Worm (Caenorhabditis elegans) whole organism, late embryonic: ENCODE measurements around the gene spp-13.
"Not testable (repeated sequence)": the region's sequence is repeated elsewhere in the genome, so short reads cannot be mapped to it uniquely, and the experiment has no call there.

Experiments
- C38D4.7 ChIP-seq: fragments of 200-800 bp; sonication (Bioruptor generic); optimal IDR thresholded peaks from 2 replicates; lab custom pipeline; 2018; ENCODE audit warnings: mild to moderate bottlenecking, missing genetic modification characterization, moderate library complexity, missing compliant biosample characterization
- K02D7.2 ChIP-seq: sonication (generic microtip); optimal IDR thresholded peaks from 2 replicates; lab custom pipeline; 2017; ENCODE audit warnings: mild to moderate bottlenecking, missing genetic modification characterization, missing compliant biosample characterization
- Y22D7AL.16 ChIP-seq: sonication (generic microtip); optimal IDR thresholded peaks from 2 replicates; lab custom pipeline; 2016; ENCODE audit warnings: missing genetic modification characterization, missing compliant biosample characterization
- ceh-18 ChIP-seq: sonication (generic microtip); optimal IDR thresholded peaks from 2 replicates; lab custom pipeline; 2016; ENCODE audit warnings: missing genetic modification characterization, missing compliant biosample characterization
- ceh-19 ChIP-seq: fragments of 200-800 bp; sonication (Bioruptor generic); optimal IDR thresholded peaks from 2 replicates; lab custom pipeline; 2018; ENCODE audit warnings: mild to moderate bottlenecking, missing genetic modification characterization, missing compliant biosample characterization
- ceh-22 ChIP-seq: sonication (generic microtip); optimal IDR thresholded peaks from 2 replicates; lab custom pipeline; 2017; ENCODE audit warnings: missing biosample characterization, missing genetic modification characterization
- ceh-24 ChIP-seq: sonication (generic microtip); optimal IDR thresholded peaks from 2 replicates; lab custom pipeline; 2016; ENCODE audit warnings: mild to moderate bottlenecking, missing genetic modification characterization, missing compliant biosample characterization
- ceh-45 ChIP-seq: fragments of 200-800 bp; sonication (Bioruptor generic); IDR thresholded peaks from 2 replicates; pipeline ENCODE4 v1.3.6; 2022; ENCODE audit warnings: missing genetic modification reagents, missing genetic modification characterization, missing compliant biosample characterization
- ceh-48 ChIP-seq: sonication (generic microtip); optimal IDR thresholded peaks from 2 replicates; lab custom pipeline; 2016; ENCODE audit warnings: missing genetic modification characterization, inconsistent platforms, missing compliant biosample characterization
- ceh-6 ChIP-seq: fragments of 200-800 bp; sonication (Bioruptor generic); optimal IDR thresholded peaks from 2 replicates; lab custom pipeline; 2018; ENCODE audit warnings: mild to moderate bottlenecking, missing genetic modification characterization, missing compliant biosample characterization
- dve-1 ChIP-seq: sonication (generic microtip); optimal IDR thresholded peaks from 2 replicates; lab custom pipeline; 2017; ENCODE audit warnings: antibody characterized with exemption, mild to moderate bottlenecking, missing genetic modification characterization, missing compliant biosample characterization
- elt-2 ChIP-seq: sonication (generic microtip); optimal IDR thresholded peaks from 2 replicates; lab custom pipeline; 2016; ENCODE audit warnings: missing genetic modification reagents, missing genetic modification characterization, missing compliant biosample characterization
- elt-4 ChIP-seq: sonication (generic microtip); optimal IDR thresholded peaks from 2 replicates; lab custom pipeline; 2016; ENCODE audit warnings: missing genetic modification characterization, missing compliant biosample characterization
- eyg-1 ChIP-seq: sonication (generic microtip); optimal IDR thresholded peaks from 2 replicates; lab custom pipeline; 2016; ENCODE audit warnings: missing genotype, missing genetic modification characterization, missing compliant biosample characterization
- fax-1 ChIP-seq: sonication (generic microtip); optimal IDR thresholded peaks from 2 replicates; lab custom pipeline; 2016; ENCODE audit warnings: missing genotype, missing genetic modification characterization, missing compliant biosample characterization
- fkh-6 ChIP-seq: sonication (generic microtip); optimal IDR thresholded peaks from 2 replicates; lab custom pipeline; 2016; ENCODE audit warnings: missing genetic modification characterization, missing compliant biosample characterization
- hlh-15 ChIP-seq: sonication (generic microtip); optimal IDR thresholded peaks from 2 replicates; lab custom pipeline; 2016; ENCODE audit warnings: missing genetic modification characterization, missing compliant biosample characterization
- hlh-30 ChIP-seq: sonication (generic microtip); optimal IDR thresholded peaks from 2 replicates; lab custom pipeline; 2017; ENCODE audit warnings: antibody characterized with exemption, missing genetic modification characterization, missing compliant biosample characterization; ENCODE audit not compliant: insufficient read depth
- hlh-6 ChIP-seq: sonication (generic microtip); optimal IDR thresholded peaks from 2 replicates; lab custom pipeline; 2016; ENCODE audit warnings: missing genotype, missing genetic modification characterization, missing compliant biosample characterization
- hlh-8 ChIP-seq: sonication (generic microtip); optimal IDR thresholded peaks from 2 replicates; lab custom pipeline; 2016; ENCODE audit warnings: missing genotype, missing genetic modification characterization, missing compliant biosample characterization
- lim-6 ChIP-seq: sonication (generic microtip); optimal IDR thresholded peaks from 2 replicates; lab custom pipeline; 2016; ENCODE audit warnings: missing genetic modification characterization, missing compliant biosample characterization
- lin-11 ChIP-seq: fragments of 200-800 bp; sonication (Bioruptor generic); optimal IDR thresholded peaks from 2 replicates; lab custom pipeline; 2018; ENCODE audit warnings: mild to moderate bottlenecking, missing genetic modification characterization, missing compliant biosample characterization
- madf-2 ChIP-seq: sonication (generic microtip); optimal IDR thresholded peaks from 2 replicates; lab custom pipeline; 2017; ENCODE audit warnings: missing genetic modification characterization, missing compliant biosample characterization
- nfya-1 ChIP-seq: sonication (generic microtip); optimal IDR thresholded peaks from 2 replicates; lab custom pipeline; 2017; ENCODE audit warnings: missing genetic modification characterization, mild to moderate bottlenecking, missing compliant biosample characterization, antibody characterized with exemption, moderate library complexity
- nhr-11 ChIP-seq: fragments of 150-350 bp; optimal IDR thresholded peaks from 2 replicates; lab custom pipeline; 2014; ENCODE audit warnings: missing biosample characterization, missing genetic modification characterization
- odd-2 ChIP-seq: sonication (generic microtip); optimal IDR thresholded peaks from 2 replicates; lab custom pipeline; 2017; ENCODE audit warnings: antibody characterized with exemption, mild to moderate bottlenecking, missing genetic modification characterization, missing compliant biosample characterization
- pag-3 ChIP-seq: sonication (generic microtip); optimal IDR thresholded peaks from 2 replicates; lab custom pipeline; 2016; ENCODE audit warnings: missing compliant biosample characterization, missing genetic modification characterization, borderline replicate concordance
- pat-9 ChIP-seq: fragments of 200-800 bp; sonication (Bioruptor generic); optimal IDR thresholded peaks from 2 replicates; lab custom pipeline; 2018; ENCODE audit warnings: mild to moderate bottlenecking, missing genetic modification characterization, moderate library complexity, missing compliant biosample characterization
- pha-2 ChIP-seq: sonication (generic microtip); optimal IDR thresholded peaks from 2 replicates; lab custom pipeline; 2017; ENCODE audit warnings: mild to moderate bottlenecking, missing genetic modification characterization, missing compliant biosample characterization
- pros-1 ChIP-seq: fragments of 150-350 bp; optimal IDR thresholded peaks from 2 replicates; lab custom pipeline; 2014; ENCODE audit warnings: missing biosample characterization, missing genetic modification reagents, missing genetic modification characterization
- ref-2 ChIP-seq: sonication (generic microtip); optimal IDR thresholded peaks from 2 replicates; lab custom pipeline; 2016; ENCODE audit warnings: missing genetic modification characterization, missing compliant biosample characterization
- rnt-1 ChIP-seq: sonication (generic microtip); optimal IDR thresholded peaks from 2 replicates; lab custom pipeline; 2016; ENCODE audit warnings: missing genetic modification characterization, missing compliant biosample characterization
- sox-2 ChIP-seq: fragments of 200-800 bp; sonication (Bioruptor generic); IDR thresholded peaks from 2 replicates; pipeline ENCODE4 v1.3.6; 2022; ENCODE audit warnings: missing genetic modification reagents, missing genetic modification characterization, missing compliant biosample characterization
- sox-4 ChIP-seq: sonication (generic microtip); optimal IDR thresholded peaks from 2 replicates; lab custom pipeline; 2017; ENCODE audit warnings: mild to moderate bottlenecking, missing genetic modification characterization, inconsistent platforms, missing compliant biosample characterization
- syd-9 ChIP-seq: sonication (generic microtip); optimal IDR thresholded peaks from 2 replicates; lab custom pipeline; 2016; ENCODE audit warnings: mild to moderate bottlenecking, missing genetic modification characterization, moderate library complexity, missing compliant biosample characterization
- tbx-2 ChIP-seq: sonication (generic microtip); optimal IDR thresholded peaks from 2 replicates; lab custom pipeline; 2016; ENCODE audit warnings: missing genetic modification characterization, missing compliant biosample characterization
- unc-3 ChIP-seq, 2 experiments: fragments of 200-800 bp in 1 of 2; sonication (Bioruptor generic) in 1 of 2; sonication (generic microtip) in 1 of 2; conservative IDR thresholded peaks in 1 of 2; optimal IDR thresholded peaks in 1 of 2; 2 replicates each; pipeline versions ENCODE4 v1.3.6 to Lab custom; 2016 to 2022; ENCODE audit warnings: missing compliant biosample characterization in 2 of 2, missing genetic modification characterization in 2 of 2, missing genetic modification reagents in 1 of 2
- unc-42 ChIP-seq: sonication (generic microtip); optimal IDR thresholded peaks from 2 replicates; lab custom pipeline; 2016; ENCODE audit warnings: missing genotype, missing genetic modification characterization, missing compliant biosample characterization
- unc-55 ChIP-seq: sonication (generic microtip); optimal IDR thresholded peaks from 2 replicates; lab custom pipeline; 2017; ENCODE audit warnings: missing biosample characterization, missing genetic modification reagents, missing genetic modification characterization
- unc-86 ChIP-seq: sonication (generic microtip); optimal IDR thresholded peaks from 2 replicates; lab custom pipeline; 2016; ENCODE audit warnings: missing genetic modification characterization, missing compliant biosample characterization
- ztf-16 ChIP-seq: sonication (generic microtip); optimal IDR thresholded peaks from 2 replicates; lab custom pipeline; 2017; ENCODE audit warnings: missing genetic modification characterization, missing compliant biosample characterization

spp-13 gene

ce11 chrX:8410754-8411153 is 7.6 kb downstream of the spp-13 start, which contains the start of gene F08F1.9:
Gene F08F1.9 (minus strand): TSS chrX:8410854.
- TF ChIP-seq Y22D7AL.16; ceh-18 (tag; lab: Kevin White, UChicago); syd-9 (tag; lab: Kevin White, UChicago): not testable (repeated sequence)

- no peak for TF ChIP-seq hlh-30 (tag; lab: Kevin White, UChicago)
- TF ChIP-seq unc-55 (GFP tag; lab: Kevin White, UChicago), result no peak
- TF ChIP-seq ceh-6 (GFP tag; lab: Kevin White, UChicago), result no peak
- no peak for TF ChIP-seq rnt-1 (tag; lab: Kevin White, UChicago)
- no peak for TF ChIP-seq eyg-1 (tag; lab: Kevin White, UChicago)
- no peak for TF ChIP-seq unc-3 (GFP tag; conservative IDR thresholded peaks at IDR 0.05; lab: Robert Waterston, UW)
- no peak for TF ChIP-seq unc-3 (tag; optimal IDR thresholded peaks at IDR 0.05; lab: Kevin White, UChicago)
- no peak for TF ChIP-seq lim-6
- no peak for TF ChIP-seq C38D4.7 (GFP tag; lab: Kevin White, UChicago)
- no peak for TF ChIP-seq dve-1 (tag; lab: Kevin White, UChicago)
Measured at ce11 chrX:8408267-8408666, 10.1 kb downstream of the spp-13 start, which contains the start of gene sulp-3. Gene sulp-3 (minus strand): TSS chrX:8408367.

- TF ChIP-seq unc-42 (tag; lab: Kevin White, UChicago) (no peak), fax-1 (no peak), dve-1 (tag; lab: Kevin White, UChicago) (no peak), nfya-1 (tag; lab: Kevin White, UChicago) (no peak), elt-4 (tag; lab: Kevin White, UChicago) (no peak), ztf-16 (tag; lab: Kevin White, UChicago) (no peak), pha-2 (tag; lab: Kevin White, UChicago) (no peak)
Measured at ce11 chrX:8406815-8407214, 11.5 kb downstream of the spp-13 start.

ce11 chrX:8404308-8405085 is 13.8 kb downstream of the spp-13 start:
- TF ChIP-seq sox-2 (peak; percentile 92), Y22D7AL.16 (peak; percentile 94), odd-2 (tag; lab: Kevin White, UChicago) (peak; percentile 76), ceh-45 (peak; percentile 98), rnt-1 (tag; lab: Kevin White, UChicago) (peak; percentile 98), ceh-6 (GFP tag; lab: Kevin White, UChicago) (peak; percentile 95), syd-9 (tag; lab: Kevin White, UChicago) (peak; percentile 97), nfya-1 (tag; lab: Kevin White, UChicago) (peak; percentile 89), eyg-1 (tag; lab: Kevin White, UChicago) (peak; percentile 95), lim-6 (peak; percentile 88), sox-4 (tag; lab: Kevin White, UChicago) (peak; percentile 96), hlh-15 (tag; lab: Kevin White, UChicago) (peak; percentile 85), K02D7.2 (tag; lab: Kevin White, UChicago) (peak; percentile 97), ceh-22 (tag; lab: Kevin White, UChicago) (peak; percentile 49), pat-9 (peak; percentile 96), pag-3 (peak; percentile 46), unc-86 (tag; lab: Kevin White, UChicago) (peak; percentile 95), nhr-11 (tag; lab: Kevin White, UChicago) (no peak), elt-4 (tag; lab: Kevin White, UChicago) (peak; percentile 74), tbx-2 (peak; percentile 98), lin-11 (tag; lab: Kevin White, UChicago) (peak; percentile 88), ceh-19 (GFP tag; lab: Kevin White, UChicago) (peak; percentile 97), pros-1 (tag; lab: Kevin White, UChicago) (peak; percentile 67), ceh-18 (tag; lab: Kevin White, UChicago) (peak; percentile 98), hlh-8 (tag; lab: Kevin White, UChicago) (peak; percentile 92), fkh-6 (tag; lab: Kevin White, UChicago) (peak; percentile 95), ceh-48 (tag; lab: Kevin White, UChicago) (peak; percentile 87), hlh-6 (tag; lab: Kevin White, UChicago) (peak; percentile 94), ref-2 (tag; lab: Kevin White, UChicago) (peak; percentile 96), madf-2 (tag; lab: Kevin White, UChicago) (peak; percentile 89), unc-42 (tag; lab: Kevin White, UChicago) (peak; percentile 87), dve-1 (tag; lab: Kevin White, UChicago) (peak; percentile 92), elt-2 (peak; percentile 97), ceh-24 (tag; lab: Kevin White, UChicago) (peak; percentile 78)
